Fruit fly (Drosophila melanogaster) whole organism, embryonic: ENCODE results near the gene Tmem214.

ENCODE experiments used
- Adf1 ChIP-seq: fragments of 200-800 bp; sonication (Bioruptor generic); IDR thresholded peaks from 2 replicates; pipeline ENCODE4 v1.3.6; 2022; ENCODE audit warnings: missing biosample characterization, missing genetic modification characterization
- Asciz ChIP-seq: fragments of 200-800 bp; sonication (Bioruptor generic); optimal IDR thresholded peaks from 2 replicates; lab custom pipeline; 2017; ENCODE audit warnings: missing biosample characterization, mild to moderate bottlenecking, missing genetic modification characterization, missing genetic modification reagents
- Atf3 ChIP-seq: fragments of 200-800 bp; sonication (Bioruptor generic); optimal IDR thresholded peaks from 3 replicates; lab custom pipeline; 2016; ENCODE audit warnings: missing biosample characterization, missing genetic modification characterization
- BEAF-32 ChIP-seq: fragments of 200-800 bp; sonication (Bioruptor generic); optimal IDR thresholded peaks from 3 replicates; lab custom pipeline; 2017; ENCODE audit warnings: missing biosample characterization, missing genetic modification characterization, mild to moderate bottlenecking, moderate library complexity, missing genetic modification reagents
- CG10267 ChIP-seq: fragments of 200-800 bp; sonication (Bioruptor generic); optimal IDR thresholded peaks from 2 replicates; lab custom pipeline; 2018; ENCODE audit warnings: missing biosample characterization, mild to moderate bottlenecking, missing genetic modification characterization, moderate library complexity
- CG11247 ChIP-seq: fragments of 200-800 bp; sonication (Bioruptor generic); IDR thresholded peaks from 2 replicates; pipeline ENCODE4 v1.3.6; 2022; ENCODE audit warnings: missing biosample characterization, missing genetic modification characterization
- CG11398 ChIP-seq: fragments of 200-800 bp; sonication (Bioruptor generic); optimal IDR thresholded peaks from 2 replicates; lab custom pipeline; 2016; ENCODE audit warnings: missing biosample characterization, missing genetic modification characterization
- CG13123 ChIP-seq: fragments of 200-800 bp; sonication (Bioruptor generic); optimal IDR thresholded peaks from 2 replicates; lab custom pipeline; 2016; ENCODE audit warnings: missing biosample characterization, missing genetic modification characterization
- CG16813 ChIP-seq: fragments of 200-800 bp; sonication (Bioruptor generic); IDR thresholded peaks from 3 replicates; pipeline ENCODE4 v1.3.6; 2022; ENCODE audit warnings: missing biosample characterization, missing genetic modification characterization; ENCODE audit not compliant: partially characterized antibody
- CG17361 ChIP-seq: fragments of 200-800 bp; sonication (Bioruptor generic); IDR thresholded peaks from 3 replicates; pipeline ENCODE4 v1.3.6; 2022; ENCODE audit warnings: missing biosample characterization, missing genetic modification characterization
- CG18599 ChIP-seq: fragments of 200-800 bp; sonication (Bioruptor generic); optimal IDR thresholded peaks from 3 replicates; lab custom pipeline; 2017; ENCODE audit warnings: missing biosample characterization, missing genetic modification characterization, mild to moderate bottlenecking, moderate library complexity, missing genetic modification reagents
- CG2116 ChIP-seq: fragments of 200-800 bp; sonication (Bioruptor generic); optimal IDR thresholded peaks from 3 replicates; lab custom pipeline; 2018; ENCODE audit warnings: missing biosample characterization, mild to moderate bottlenecking, missing genetic modification characterization
- CG2712 ChIP-seq: fragments of 200-800 bp; optimal IDR thresholded peaks from 3 replicates; lab custom pipeline; 2019; ENCODE audit warnings: missing biosample characterization, mild to moderate bottlenecking, missing genetic modification characterization, moderate library complexity
- CG2889 ChIP-seq: fragments of 200-800 bp; sonication (Bioruptor generic); IDR thresholded peaks from 3 replicates; pipeline ENCODE4 v1.3.6; 2022; ENCODE audit warnings: missing biosample characterization, missing genetic modification characterization
- CG33213 ChIP-seq: fragments of 200-800 bp; sonication (Bioruptor generic); optimal IDR thresholded peaks from 3 replicates; lab custom pipeline; 2016; ENCODE audit warnings: missing biosample characterization, missing genetic modification characterization
- CG34422 ChIP-seq: fragments of 200-800 bp; sonication (Bioruptor generic); IDR thresholded peaks from 3 replicates; pipeline ENCODE4 v1.3.6; 2022; ENCODE audit warnings: missing biosample characterization, missing genetic modification characterization
- CG3995 ChIP-seq: fragments of 200-800 bp; sonication (Bioruptor generic); optimal IDR thresholded peaks from 3 replicates; lab custom pipeline; 2016; ENCODE audit warnings: missing biosample characterization, missing genetic modification characterization
- CG43689 ChIP-seq: fragments of 200-800 bp; sonication (Bioruptor generic); IDR thresholded peaks from 2 replicates; pipeline ENCODE4 v1.3.6; 2022; ENCODE audit warnings: missing biosample characterization, missing genetic modification characterization
- CG4707 ChIP-seq: fragments of 200-800 bp; sonication (Bioruptor generic); optimal IDR thresholded peaks from 2 replicates; lab custom pipeline; 2018; ENCODE audit warnings: missing biosample characterization, mild to moderate bottlenecking, missing genetic modification characterization, moderate library complexity
- CG5953 ChIP-seq: fragments of 200-800 bp; sonication (Bioruptor generic); IDR thresholded peaks from 2 replicates; pipeline ENCODE4 v1.3.6; 2022; ENCODE audit warnings: missing biosample characterization, missing genetic modification characterization
- CG7372 ChIP-seq: fragments of 200-800 bp; sonication (Bioruptor generic); IDR thresholded peaks from 2 replicates; pipeline ENCODE4 v1.3.6; 2022; ENCODE audit warnings: missing biosample characterization, missing genetic modification characterization
- CG7786 ChIP-seq: fragments of 200-800 bp; sonication (Bioruptor generic); optimal IDR thresholded peaks from 2 replicates; lab custom pipeline; 2016; ENCODE audit warnings: missing biosample characterization, missing genetic modification characterization
- CG8281 ChIP-seq: fragments of 200-800 bp; sonication (Bioruptor generic); optimal IDR thresholded peaks from 2 replicates; lab custom pipeline; 2018; ENCODE audit warnings: missing biosample characterization, mild to moderate bottlenecking, missing genetic modification characterization, moderate library complexity
- CG8359 ChIP-seq: fragments of 200-800 bp; sonication (Bioruptor generic); optimal IDR thresholded peaks from 2 replicates; lab custom pipeline; 2017; ENCODE audit warnings: missing biosample characterization, mild to moderate bottlenecking, missing genetic modification characterization, borderline replicate concordance
- Dip2 ChIP-seq: fragments of 200-800 bp; sonication (Bioruptor generic); IDR thresholded peaks from 2 replicates; pipeline ENCODE4 v1.3.6; 2022; ENCODE audit warnings: missing biosample characterization, missing genetic modification characterization
- Doc3 ChIP-seq: fragments of 200-800 bp; sonication (Bioruptor generic); IDR thresholded peaks from 3 replicates; pipeline ENCODE4 v1.3.6; 2022; ENCODE audit warnings: missing biosample characterization, missing genetic modification characterization; ENCODE audit not compliant: partially characterized antibody
- Drgx ChIP-seq: fragments of 200-800 bp; sonication (Bioruptor generic); IDR thresholded peaks from 2 replicates; pipeline ENCODE4 v1.3.6; 2022; ENCODE audit warnings: missing biosample characterization, missing genetic modification characterization
- Fer3 ChIP-seq: fragments of 200-800 bp; sonication (Bioruptor generic); optimal IDR thresholded peaks from 2 replicates; lab custom pipeline; 2018; ENCODE audit warnings: missing biosample characterization, mild to moderate bottlenecking, missing genetic modification characterization, moderate library complexity
- H15 ChIP-seq: fragments of 200-800 bp; sonication (Bioruptor generic); IDR thresholded peaks from 3 replicates; pipeline ENCODE4 v1.3.6; 2022; ENCODE audit warnings: missing biosample characterization, missing genetic modification characterization
- Hand ChIP-seq: fragments of 200-800 bp; sonication (Bioruptor generic); optimal IDR thresholded peaks from 2 replicates; lab custom pipeline; 2017; ENCODE audit warnings: mild to moderate bottlenecking, missing biosample characterization, missing genetic modification reagents, missing genetic modification characterization
- HmgD ChIP-seq: fragments of 200-800 bp; sonication (Bioruptor generic); optimal IDR thresholded peaks from 3 replicates; lab custom pipeline; 2016; ENCODE audit warnings: missing biosample characterization, missing genetic modification characterization
- Hsf ChIP-seq: fragments of 200-800 bp; sonication (Bioruptor generic); optimal IDR thresholded peaks from 3 replicates; lab custom pipeline; 2016; ENCODE audit warnings: missing biosample characterization, missing genetic modification characterization
- MESR4 ChIP-seq: fragments of 200-800 bp; sonication (Bioruptor generic); optimal IDR thresholded peaks from 2 replicates; lab custom pipeline; 2018; ENCODE audit warnings: missing biosample characterization, mild to moderate bottlenecking, missing genetic modification characterization, moderate library complexity
- Sox102F ChIP-seq: fragments of 200-800 bp; sonication (Bioruptor generic); optimal IDR thresholded peaks from 2 replicates; lab custom pipeline; 2018; ENCODE audit warnings: missing biosample characterization, mild to moderate bottlenecking, missing genetic modification characterization, moderate library complexity
- chm ChIP-seq: fragments of 200-800 bp; sonication (Bioruptor generic); IDR thresholded peaks from 2 replicates; pipeline ENCODE4 v1.3.6; 2022; ENCODE audit warnings: missing biosample characterization, missing genetic modification characterization
- chn ChIP-seq: fragments of 200-800 bp; sonication (Bioruptor generic); optimal IDR thresholded peaks from 2 replicates; lab custom pipeline; 2016; ENCODE audit warnings: missing biosample characterization, missing genetic modification characterization
- dati ChIP-seq: fragments of 200-800 bp; sonication (Bioruptor generic); IDR thresholded peaks from 2 replicates; pipeline ENCODE4 v1.3.6; 2022; ENCODE audit warnings: missing biosample characterization, missing genetic modification characterization
- esg ChIP-seq: fragments of 200-800 bp; sonication (Bioruptor generic); conservative IDR thresholded peaks from 2 replicates; pipeline ENCODE4 v1.3.6; 2022; ENCODE audit warnings: missing biosample characterization, missing genetic modification characterization
- fu2 ChIP-seq: fragments of 200-800 bp; sonication (Bioruptor generic); optimal IDR thresholded peaks from 2 replicates; lab custom pipeline; 2016; ENCODE audit warnings: missing biosample characterization, missing genetic modification characterization
- jumu ChIP-seq: fragments of 200-800 bp; sonication (Bioruptor generic); optimal IDR thresholded peaks from 3 replicates; lab custom pipeline; 2016; ENCODE audit warnings: missing biosample characterization, missing genetic modification characterization
- lbe ChIP-seq: fragments of 200-800 bp; sonication (Bioruptor generic); optimal IDR thresholded peaks from 2 replicates; lab custom pipeline; 2016; ENCODE audit warnings: missing biosample characterization, mild to moderate bottlenecking, missing genetic modification characterization
- mam ChIP-seq: fragments of 200-800 bp; sonication (Bioruptor generic); optimal IDR thresholded peaks from 3 replicates; lab custom pipeline; 2016; ENCODE audit warnings: missing biosample characterization, missing genetic modification characterization
- nmo ChIP-seq: fragments of 200-800 bp; sonication (Bioruptor generic); optimal IDR thresholded peaks from 2 replicates; lab custom pipeline; 2018; ENCODE audit warnings: missing biosample characterization, mild to moderate bottlenecking, missing genetic modification characterization, moderate library complexity
- pfk ChIP-seq: fragments of 200-800 bp; sonication (Bioruptor generic); optimal IDR thresholded peaks from 2 replicates; lab custom pipeline; 2018; ENCODE audit warnings: missing biosample characterization, mild to moderate bottlenecking, missing genetic modification characterization, moderate library complexity
- prd ChIP-seq, 3 experiments: fragments of >200 bp in 2 of 3; fragments of 200-800 bp in 1 of 3; sonication (Bioruptor generic) in 1 of 3; optimal IDR thresholded peaks in 2 of 3; IDR thresholded peaks in 1 of 3; 2 replicates in 2 of 3; 3 replicates in 1 of 3; pipeline versions ENCODE4 v1.3.6 to Lab custom; 2017 to 2022; ENCODE audit warnings: missing biosample characterization in 1 of 3, missing genetic modification characterization in 1 of 3
- pros ChIP-seq: fragments of 200-800 bp; sonication (Bioruptor generic); optimal IDR thresholded peaks from 3 replicates; lab custom pipeline; 2019; ENCODE audit warnings: missing biosample characterization, mild to moderate bottlenecking, missing genetic modification characterization, moderate library complexity
- sd ChIP-seq: fragments of 200-800 bp; sonication (Bioruptor generic); optimal IDR thresholded peaks from 3 replicates; lab custom pipeline; 2018; ENCODE audit warnings: missing biosample characterization, mild to moderate bottlenecking, missing genetic modification characterization, moderate library complexity
- tin ChIP-seq: fragments of 200-800 bp; sonication (Bioruptor generic); optimal IDR thresholded peaks from 3 replicates; lab custom pipeline; 2016; ENCODE audit warnings: missing biosample characterization, missing genetic modification characterization
- vnd ChIP-seq: fragments of 200-800 bp; sonication (Bioruptor generic); IDR thresholded peaks from 3 replicates; pipeline ENCODE4 v1.3.6; 2022; ENCODE audit warnings: missing biosample characterization, missing genetic modification characterization; ENCODE audit not compliant: partially characterized antibody
- z ChIP-seq: fragments of 200-800 bp; sonication (Bioruptor generic); IDR thresholded peaks from 3 replicates; pipeline ENCODE4 v1.3.6; 2022; ENCODE audit warnings: missing biosample characterization, missing genetic modification characterization

Gene Tmem214

DNA sequence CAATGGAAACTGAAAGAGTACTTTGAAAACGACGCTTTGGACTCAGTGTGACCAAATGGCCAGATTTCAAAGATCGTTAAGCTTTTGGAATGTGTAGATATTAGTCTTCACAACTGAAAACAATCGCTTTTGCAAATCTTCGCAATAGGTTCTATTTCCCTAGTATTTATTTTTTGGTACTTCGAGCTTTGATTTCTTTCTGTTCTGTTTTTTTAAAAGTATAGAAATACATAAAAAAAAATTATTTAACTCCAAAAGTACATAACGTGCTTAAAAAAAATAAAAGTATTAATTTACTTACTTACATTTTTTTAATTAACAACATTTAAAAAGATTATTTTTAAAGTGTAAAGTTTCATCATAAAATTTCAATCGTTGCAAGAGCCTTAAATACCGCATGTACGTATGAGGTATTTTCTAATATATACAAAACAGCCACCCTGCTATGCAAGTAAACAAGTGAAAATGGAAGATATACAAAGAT is 17.3 kb upstream of the Tmem214 start, which contains the start of the genes piwi and CG12253 (continued):
- TF ChIP-seq fu2 (GFP tag; lab: Kevin White, UChicago) (peak; percentile 35), CG2116 (peak; percentile 57), CG18599 (no peak), Hand (GFP tag; lab: Kevin White, UChicago) (peak; percentile 25), prd (optimal IDR thresholded peaks at IDR 0.05; lab: Kevin White, UChicago) (no peak), prd (GFP tag; IDR thresholded peaks at IDR 0.05; lab: Robert Waterston, UW) (peak; percentile 44; the same call in 2 of the 3 replicates), esg (GFP tag; lab: Robert Waterston, UW) (peak; percentile 75), CG3995 (GFP tag; lab: Kevin White, UChicago) (no peak), MESR4 (GFP tag; lab: Kevin White, UChicago) (no peak), Sox102F (GFP tag; lab: Kevin White, UChicago) (peak; percentile 93), H15 (GFP tag; lab: Robert Waterston, UW) (0 out of 3 replicates have a peak, but pooled peaks have one; percentile 35), mam (GFP tag; lab: Kevin White, UChicago) (peak; percentile 25), Drgx (GFP tag; lab: Robert Waterston, UW) (0 out of 2 replicates have a peak, but pooled peaks have one; percentile 11), CG2712 (tag; lab: Kevin White, UChicago) (peak; percentile 76), CG7372 (GFP tag; lab: Robert Waterston, UW) (no peak), jumu (GFP tag; lab: Kevin White, UChicago) (no peak), Adf1 (GFP tag; lab: Robert Waterston, UW) (peak; percentile 63), lbe (GFP tag; lab: Kevin White, UChicago) (no peak), chn (peak; percentile 22), Atf3 (peak; percentile 8), CG34422 (no peak), pros (GFP tag; lab: Kevin White, UChicago) (no peak), CG33213 (GFP tag; lab: Kevin White, UChicago) (no peak), CG11398 (GFP tag; lab: Kevin White, UChicago) (no peak), CG5953 (GFP tag; lab: Robert Waterston, UW) (no peak), CG8281 (tag; lab: Kevin White, UChicago) (no peak), vnd (GFP tag; lab: Robert Waterston, UW) (no peak), dati (GFP tag; lab: Robert Waterston, UW) (no peak), Fer3 (peak; percentile 47), CG7786 (no peak), CG2889 (GFP tag; lab: Robert Waterston, UW) (peak; percentile 69; the same call in 2 of the 3 replicates), nmo (GFP tag; lab: Kevin White, UChicago) (peak; percentile 80), chm (GFP tag; lab: Robert Waterston, UW) (0 out of 2 replicates have a peak, but pooled peaks have one; percentile 34), CG10267 (tag; lab: Kevin White, UChicago) (peak; percentile 71), CG13123 (GFP tag; lab: Kevin White, UChicago) (peak; percentile 53), Doc3 (GFP tag; lab: Robert Waterston, UW) (no peak), Hsf (GFP tag; lab: Kevin White, UChicago) (peak; percentile 77), BEAF-32 (GFP tag; lab: Kevin White, UChicago) (peak; percentile 34), sd (tag; lab: Kevin White, UChicago) (no peak), Asciz (GFP tag; lab: Kevin White, UChicago) (peak; percentile 20), CG17361 (GFP tag; lab: Robert Waterston, UW) (no peak; the same call in 2 of the 3 replicates), pfk (GFP tag; lab: Kevin White, UChicago) (no peak), CG8359 (GFP tag; lab: Kevin White, UChicago) (no peak), HmgD (GFP tag; lab: Kevin White, UChicago) (no peak), Dip2 (GFP tag; lab: Robert Waterston, UW) (no peak), CG4707 (peak; percentile 7), CG43689 (peak; percentile 62; the same call in 1 of the 2 replicates), CG16813 (no peak), CG11247 (peak; percentile 74), tin (GFP tag; lab: Kevin White, UChicago) (peak; percentile 37), z (GFP tag; lab: Robert Waterston, UW) (no peak)
